Worm (Caenorhabditis elegans): ENCODE results near the gene msp-51.

Gene msp-51

ce11 chrIV:5334518-5334917, 39.4 kb upstream of the msp-51 start (continued):
- TF ChIP-seq dmd-9 (GFP tag; IDR thresholded peaks at IDR 0.05) (no peak), fkh-10 (GFP tag; optimal IDR thresholded peaks at IDR 0.05) (no peak), unc-62 (GFP tag; optimal IDR thresholded peaks at IDR 0.05 in 1 of 2) (peak in 1 of 2 experiments; percentile 19), unc-62 (tag; optimal IDR thresholded peaks at IDR 0.05) (no peak), nhr-111 (GFP tag; optimal IDR thresholded peaks at IDR 0.05) (peak; percentile 64), daf-12 (tag; optimal IDR thresholded peaks at IDR 0.05) (no peak), Y75B8A.6 (GFP tag; IDR thresholded peaks at IDR 0.05) (no peak), ama-1 (optimal IDR thresholded peaks at IDR 0.05) (no peak), lin-29 (GFP tag; IDR thresholded peaks at IDR 0.05) (no peak), lsy-2 (tag; optimal IDR thresholded peaks at IDR 0.05) (peak in 1 of 2 experiments; percentile 66), mes-2 (tag; optimal IDR thresholded peaks at IDR 0.05; ENCODE audit: poor library complexity, severe bottlenecking) (no peak), zfp-3 (GFP tag; conservative IDR thresholded peaks at IDR 0.05) (no peak), nhr-102 (tag; optimal IDR thresholded peaks at IDR 0.05) (peak; percentile 18), nhr-48 (tag; optimal IDR thresholded peaks at IDR 0.05) (peak; percentile 4), T26A8.4 (GFP tag; IDR thresholded peaks at IDR 0.05) (peak; percentile 70; the same call in 1 of the 2 replicates), egl-27 (tag; optimal IDR thresholded peaks at IDR 0.05) (no peak), tag-97 (GFP tag; IDR thresholded peaks at IDR 0.05) (no peak), pqm-1 (tag; optimal IDR thresholded peaks at IDR 0.05) (no peak), dpl-1 (GFP tag; optimal IDR thresholded peaks at IDR 0.05) (peak; percentile 4), zip-2 (tag; optimal IDR thresholded peaks at IDR 0.05) (no peak), ZK337.2 (GFP tag; IDR thresholded peaks at IDR 0.05) (peak; percentile 71), Y48G9A.11 (GFP tag; IDR thresholded peaks at IDR 0.05) (no peak), lin-15B (tag; optimal IDR thresholded peaks at IDR 0.05) (no peak), hmg-1.1 (GFP tag; IDR thresholded peaks at IDR 0.05) (peak; percentile 83), sdz-12 (GFP tag; optimal IDR thresholded peaks at IDR 0.05) (no peak), vab-7 (GFP tag; IDR thresholded peaks at IDR 0.05) (no peak; the same call in 1 of the 2 replicates), dve-1 (tag; optimal IDR thresholded peaks at IDR 0.05; ENCODE audit: insufficient read depth) (peak; percentile 61), rbr-2 (tag; optimal IDR thresholded peaks at IDR 0.05) (peak; percentile 65), lir-3 (tag; optimal IDR thresholded peaks at IDR 0.05) (no peak), ceh-44 (GFP tag; IDR thresholded peaks at IDR 0.05) (peak; percentile 73), jun-1 (tag; optimal IDR thresholded peaks at IDR 0.05) (no peak), attf-4 (tag; optimal IDR thresholded peaks at IDR 0.05) (no peak), mep-1 (tag; optimal IDR thresholded peaks at IDR 0.05) (peak; percentile 62), hlh-11 (tag; optimal IDR thresholded peaks at IDR 0.05) (peak; percentile 49), duxl-1 (tag; optimal IDR thresholded peaks at IDR 0.05; ENCODE audit: poor library complexity) (peak; percentile 25), skn-1 (tag; optimal IDR thresholded peaks at IDR 0.05) (no peak), fos-1 (tag; optimal IDR thresholded peaks at IDR 0.05) (no peak), nhr-6 (tag; optimal IDR thresholded peaks at IDR 0.05) (no peak), tra-1 (GFP tag; IDR thresholded peaks at IDR 0.05) (no peak), daf-8 (GFP tag; IDR thresholded peaks at IDR 0.05) (no peak), aly-2 (tag; optimal IDR thresholded peaks at IDR 0.05) (no peak), egl-43 (GFP tag; IDR thresholded peaks at IDR 0.05) (no peak), nhr-237 (tag; optimal IDR thresholded peaks at IDR 0.05) (no peak), hlh-30 (tag; optimal IDR thresholded peaks at IDR 0.05; ENCODE audit: insufficient read depth) (peak; percentile 47), Y5F2A.4 (GFP tag; optimal IDR thresholded peaks at IDR 0.05) (peak; percentile 23), madf-5 (GFP tag; IDR thresholded peaks at IDR 0.05) (no peak), nhr-41 (GFP tag; IDR thresholded peaks at IDR 0.05) (no peak), F49E8.2 (tag; optimal IDR thresholded peaks at IDR 0.05; ENCODE audit: borderline replicate concordance) (no peak), Y105C5A.15 (GFP tag; IDR thresholded peaks at IDR 0.05) (0 out of 2 replicates have a peak, but pooled peaks have one; percentile 41), gei-8 (GFP tag; optimal IDR thresholded peaks at IDR 0.05) (peak; percentile 24), nhr-25 (tag; optimal IDR thresholded peaks at IDR 0.05; ENCODE audit: borderline replicate concordance, insufficient read depth) (no peak), D1046.2 (GFP tag; IDR thresholded peaks at IDR 0.05) (no peak)
